Fruit fly (Drosophila melanogaster): ENCODE measurements around the gene CG43349.

- no peak for TF ChIP-seq CG14711 (tag; optimal IDR thresholded peaks at IDR 0.05)
- no peak for TF ChIP-seq cic (GFP tag; optimal IDR thresholded peaks at IDR 0.05)
- TF ChIP-seq Mnt (GFP tag; optimal IDR thresholded peaks at IDR 0.05) = no peak
- no peak for TF ChIP-seq CG12768 (GFP tag; optimal IDR thresholded peaks at IDR 0.05)
- TF ChIP-seq CG7101 (tag; optimal IDR thresholded peaks at IDR 0.05) = no peak
- no peak for TF ChIP-seq pad (GFP tag; optimal IDR thresholded peaks at IDR 0.05)
- no peak for TF ChIP-seq tj (GFP tag; optimal IDR thresholded peaks at IDR 0.05)
- no peak for TF ChIP-seq CG11617 (GFP tag; optimal IDR thresholded peaks at IDR 0.05)
- TF ChIP-seq ovo (GFP tag; optimal IDR thresholded peaks at IDR 0.05) = no peak
- no peak for TF ChIP-seq CG33017 (tag; optimal IDR thresholded peaks at IDR 0.05)
Observed at dm6 chr2L:1156592-1157249, 43.3 kb upstream of the CG43349 start.
